Worm (Caenorhabditis elegans) whole organism, young adult: ENCODE measurements around the gene mam-4.

Source experiments
- B0336.3 ChIP-seq: fragments of 200-800 bp; sonication (Bioruptor generic); IDR thresholded peaks from 2 replicates; pipeline ENCODE4 v1.3.6; 2022; ENCODE audit warnings: missing genetic modification characterization, missing compliant biosample characterization
- F22D6.2 ChIP-seq: sonication (generic microtip); optimal IDR thresholded peaks from 2 replicates; lab custom pipeline; 2016; ENCODE audit warnings: mild to moderate bottlenecking, missing genetic modification characterization, missing compliant biosample characterization
- F33H1.4 ChIP-seq: fragments of 200-800 bp; sonication (Bioruptor generic); IDR thresholded peaks from 2 replicates; pipeline ENCODE4 v1.3.6; 2022; ENCODE audit warnings: missing genetic modification reagents, missing genetic modification characterization, missing compliant biosample characterization
- F57C9.4 ChIP-seq: sonication (generic microtip); optimal IDR thresholded peaks from 2 replicates; lab custom pipeline; 2017; ENCODE audit warnings: mild to moderate bottlenecking, missing genetic modification characterization, missing compliant biosample characterization
- K11D2.4 ChIP-seq: fragments of 200-800 bp; sonication (Bioruptor generic); IDR thresholded peaks from 2 replicates; pipeline ENCODE4 v1.3.6; 2022; ENCODE audit warnings: missing genetic modification reagents, missing genetic modification characterization, missing compliant biosample characterization
- T07F8.4 ChIP-seq: sonication (generic microtip); optimal IDR thresholded peaks from 2 replicates; lab custom pipeline; 2016; ENCODE audit warnings: mild to moderate bottlenecking, missing genetic modification characterization, moderate library complexity, missing compliant biosample characterization
- Y56A3A.18 ChIP-seq: fragments of 200-800 bp; sonication (Bioruptor generic); IDR thresholded peaks from 2 replicates; pipeline ENCODE4 v1.3.6; 2022; ENCODE audit warnings: missing genetic modification reagents, missing genetic modification characterization, missing compliant biosample characterization
- aptf-2 ChIP-seq: fragments of 200-800 bp; sonication (Bioruptor generic); conservative IDR thresholded peaks from 2 replicates; pipeline ENCODE4 v1.3.6; 2022; ENCODE audit warnings: missing genetic modification reagents, missing genetic modification characterization, missing compliant biosample characterization
- attf-5 ChIP-seq: fragments of 200-800 bp; sonication (Bioruptor generic); optimal IDR thresholded peaks from 2 replicates; lab custom pipeline; 2018; ENCODE audit warnings: mild to moderate bottlenecking, missing genetic modification characterization, missing compliant biosample characterization
- ceh-100 ChIP-seq: fragments of 200-800 bp; sonication (Bioruptor generic); IDR thresholded peaks from 2 replicates; pipeline ENCODE4 v1.3.6; 2022; ENCODE audit warnings: missing genetic modification reagents, missing genetic modification characterization, missing compliant biosample characterization
- ceh-27 ChIP-seq: fragments of 200-800 bp; sonication (Bioruptor generic); optimal IDR thresholded peaks from 2 replicates; lab custom pipeline; 2018; ENCODE audit warnings: mild to moderate bottlenecking, missing genetic modification characterization, moderate library complexity, missing compliant biosample characterization
- ceh-79 ChIP-seq: sonication (generic microtip); optimal IDR thresholded peaks from 2 replicates; lab custom pipeline; 2017; ENCODE audit warnings: mild to moderate bottlenecking, missing genetic modification characterization, missing compliant biosample characterization
- chd-7 ChIP-seq: sonication (generic microtip); optimal IDR thresholded peaks from 2 replicates; lab custom pipeline; 2016; ENCODE audit warnings: mild to moderate bottlenecking, missing genetic modification characterization, moderate library complexity, missing compliant biosample characterization
- dox-1 ChIP-seq: fragments of 200-800 bp; sonication (Bioruptor generic); IDR thresholded peaks from 2 replicates; pipeline ENCODE4 v1.3.6; 2022; ENCODE audit warnings: missing genetic modification reagents, missing genetic modification characterization, missing compliant biosample characterization
- efl-1 ChIP-seq: fragments of 150-350 bp; optimal IDR thresholded peaks from 2 replicates; lab custom pipeline; 2014; ENCODE audit warnings: missing biosample characterization, missing genetic modification reagents, missing genetic modification characterization
- egl-18 ChIP-seq: fragments of 200-800 bp; sonication (Bioruptor generic); IDR thresholded peaks from 2 replicates; pipeline ENCODE4 v1.3.6; 2022; ENCODE audit warnings: missing genetic modification reagents, missing genetic modification characterization, missing compliant biosample characterization
- egl-44 ChIP-seq: fragments of 200-800 bp; sonication (Bioruptor generic); IDR thresholded peaks from 2 replicates; pipeline ENCODE4 v1.3.6; 2022; ENCODE audit warnings: missing genetic modification reagents, missing genetic modification characterization, missing compliant biosample characterization
- egrh-3 ChIP-seq: fragments of 200-800 bp; sonication (Bioruptor generic); IDR thresholded peaks from 2 replicates; pipeline ENCODE4 v1.3.6; 2022; ENCODE audit warnings: missing genetic modification reagents, missing genetic modification characterization, missing compliant biosample characterization
- gei-17 ChIP-seq: fragments of 200-800 bp; sonication (Bioruptor generic); optimal IDR thresholded peaks from 2 replicates; lab custom pipeline; 2018; ENCODE audit warnings: mild to moderate bottlenecking, missing genetic modification characterization, missing compliant biosample characterization
- him-1 ChIP-seq: sonication (generic microtip); optimal IDR thresholded peaks from 2 replicates; lab custom pipeline; 2016; ENCODE audit warnings: missing genotype, missing genetic modification reagents, missing genetic modification characterization, missing compliant biosample characterization
- hmg-1.2 ChIP-seq: fragments of 200-800 bp; sonication (Bioruptor generic); IDR thresholded peaks from 2 replicates; pipeline ENCODE4 v1.3.6; 2022; ENCODE audit warnings: missing genetic modification reagents, missing genetic modification characterization, missing compliant biosample characterization
- lag-1 ChIP-seq: fragments of 200-800 bp; sonication (Bioruptor generic); IDR thresholded peaks from 2 replicates; pipeline ENCODE4 v1.3.6; 2022; ENCODE audit warnings: missing genetic modification reagents, missing genetic modification characterization, missing compliant biosample characterization
- let-526 ChIP-seq: fragments of 200-800 bp; sonication (Bioruptor generic); IDR thresholded peaks from 2 replicates; pipeline ENCODE4 v1.3.6; 2022; ENCODE audit warnings: missing genetic modification reagents, missing genetic modification characterization, missing compliant biosample characterization
- let-607 ChIP-seq, 2 experiments: fragments of 200-800 bp in 1 of 2; sonication (Bioruptor generic) in 1 of 2; sonication (generic microtip) in 1 of 2; optimal IDR thresholded peaks; 2 replicates each; lab custom pipeline; 2016 to 2018; ENCODE audit warnings: mild to moderate bottlenecking in 2 of 2, missing compliant biosample characterization in 2 of 2, missing genetic modification characterization in 2 of 2, moderate library complexity in 2 of 2, missing genotype in 1 of 2
- lir-1 ChIP-seq: fragments of 200-800 bp; sonication (Bioruptor generic); conservative IDR thresholded peaks from 2 replicates; pipeline ENCODE4 v1.3.6; 2022; ENCODE audit warnings: missing genetic modification reagents, missing genetic modification characterization, missing compliant biosample characterization
- madf-6 ChIP-seq: fragments of 200-800 bp; sonication (Bioruptor generic); IDR thresholded peaks from 2 replicates; pipeline ENCODE4 v1.3.6; 2022; ENCODE audit warnings: missing genetic modification reagents, missing genetic modification characterization, missing compliant biosample characterization
- nfya-2 ChIP-seq: fragments of 200-800 bp; sonication (Bioruptor generic); IDR thresholded peaks from 2 replicates; pipeline ENCODE4 v1.3.6; 2022; ENCODE audit warnings: missing genetic modification reagents, missing genetic modification characterization, missing compliant biosample characterization
- nhr-120 ChIP-seq: fragments of 200-800 bp; sonication (Bioruptor generic); IDR thresholded peaks from 2 replicates; pipeline ENCODE4 v1.3.6; 2022; ENCODE audit warnings: missing genetic modification characterization, missing compliant biosample characterization
- nhr-27 ChIP-seq: fragments of 200-800 bp; sonication (Bioruptor generic); optimal IDR thresholded peaks from 2 replicates; lab custom pipeline; 2018; ENCODE audit warnings: mild to moderate bottlenecking, missing genetic modification characterization, moderate library complexity, missing compliant biosample characterization
- nhr-80 ChIP-seq: sonication (generic microtip); optimal IDR thresholded peaks from 2 replicates; lab custom pipeline; 2016; ENCODE audit warnings: missing genetic modification characterization, missing compliant biosample characterization
- nhr-90 ChIP-seq: sonication (generic microtip); optimal IDR thresholded peaks from 2 replicates; lab custom pipeline; 2016; ENCODE audit warnings: missing genotype, mild to moderate bottlenecking, missing genetic modification characterization, missing compliant biosample characterization
- rec-8 ChIP-seq, 2 experiments: sonication (generic microtip); optimal IDR thresholded peaks; 2 replicates each; lab custom pipeline; 2016; ENCODE audit warnings: mild to moderate bottlenecking in 2 of 2, missing genetic modification characterization in 2 of 2, missing genetic modification reagents in 2 of 2, missing genotype in 2 of 2, missing biosample characterization in 1 of 2, missing compliant biosample characterization in 1 of 2, moderate library complexity in 1 of 2
- snpc-1.1 ChIP-seq: sonication (generic microtip); optimal IDR thresholded peaks from 2 replicates; lab custom pipeline; 2017; ENCODE audit warnings: missing genetic modification characterization, mild to moderate bottlenecking, missing compliant biosample characterization, antibody characterized with exemption, moderate library complexity, missing genotype, missing genetic modification reagents; ENCODE audit not compliant: insufficient read depth
- snpc-4 ChIP-seq, 5 experiments: fragments of 150-350 bp in 1 of 5; sonication (generic microtip) in 4 of 5; optimal IDR thresholded peaks; 2 replicates each; lab custom pipeline; 2014 to 2018; ENCODE audit warnings: missing genetic modification characterization in 5 of 5, missing biosample characterization in 3 of 5, antibody characterized with exemption in 2 of 5, mild to moderate bottlenecking in 2 of 5, missing compliant biosample characterization in 2 of 5, missing genotype in 2 of 5, moderate library complexity in 2 of 5, missing genetic modification reagents in 1 of 5
- somi-1 ChIP-seq: fragments of 200-800 bp; sonication (Bioruptor generic); optimal IDR thresholded peaks from 2 replicates; lab custom pipeline; 2018; ENCODE audit warnings: mild to moderate bottlenecking, missing genetic modification characterization, missing compliant biosample characterization
- tbp1 ChIP-seq: fragments of 200-800 bp; sonication (Bioruptor generic); optimal IDR thresholded peaks from 2 replicates; lab custom pipeline; 2018; ENCODE audit warnings: mild to moderate bottlenecking, missing genetic modification characterization, missing compliant biosample characterization
- tbx-9 ChIP-seq: sonication (generic microtip); optimal IDR thresholded peaks from 2 replicates; lab custom pipeline; 2016; ENCODE audit warnings: borderline replicate concordance, missing genetic modification characterization, inconsistent platforms, missing compliant biosample characterization
- unc-62 ChIP-seq: fragments of 150-350 bp; optimal IDR thresholded peaks from 2 replicates; lab custom pipeline; 2014; ENCODE audit warnings: missing biosample characterization, missing genetic modification reagents, missing genetic modification characterization
- zfh-2 ChIP-seq: fragments of 200-800 bp; sonication (Bioruptor generic); conservative IDR thresholded peaks from 2 replicates; pipeline ENCODE4 v1.3.6; 2022; ENCODE audit warnings: missing genetic modification reagents, missing genetic modification characterization, missing compliant biosample characterization
- ztf-18 ChIP-seq: sonication (generic microtip); optimal IDR thresholded peaks from 2 replicates; lab custom pipeline; 2016; ENCODE audit warnings: missing genotype, mild to moderate bottlenecking, missing genetic modification characterization, missing compliant biosample characterization
- ztf-26 ChIP-seq: sonication (generic microtip); optimal IDR thresholded peaks from 2 replicates; lab custom pipeline; 2017; ENCODE audit warnings: missing genetic modification characterization, missing compliant biosample characterization

mam-4 gene

DNA sequence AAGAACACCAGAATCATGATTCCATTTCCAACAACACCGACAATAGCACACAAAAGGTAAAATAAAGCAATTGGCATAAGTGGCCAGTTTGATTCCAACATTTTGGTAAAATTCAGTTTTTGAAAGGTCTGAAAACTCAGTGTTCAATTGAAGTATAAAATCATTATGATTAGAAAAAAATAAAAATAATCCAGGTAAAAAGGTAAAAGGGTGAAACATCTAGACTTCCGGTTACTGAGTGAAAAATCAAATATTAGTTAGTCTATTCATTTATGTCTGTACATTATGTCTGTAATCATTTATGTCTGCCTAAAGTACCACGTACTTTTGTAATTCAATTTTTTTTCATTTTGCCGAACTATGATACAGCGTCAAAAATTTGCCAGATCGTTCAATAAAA lies 7.0 kb downstream of the mam-4 start, which contains the start of gene srsx-31:
Gene srsx-31, minus strand, starts transcription at position 101 of the 400 bp plus-strand sequence.
- TF ChIP-seq T07F8.4 (tag; lab: Kevin White, UChicago) (no peak), tbp1 (GFP tag; lab: Kevin White, UChicago) (no peak), chd-7 (tag; lab: Kevin White, UChicago) (no peak), B0336.3 (GFP tag; lab: Robert Waterston, UW) (no peak), ztf-26 (tag; lab: Kevin White, UChicago) (no peak), rec-8 (tag; optimal IDR thresholded peaks at IDR 0.05; lab: Kevin White, UChicago) (no peak), F33H1.4 (GFP tag; lab: Robert Waterston, UW) (no peak), unc-62 (GFP tag; lab: Kevin White, UChicago) (no peak), ceh-79 (tag; lab: Kevin White, UChicago) (no peak), K11D2.4 (GFP tag; lab: Robert Waterston, UW) (no peak), snpc-1.1 (tag; lab: Kevin White, UChicago) (no peak), somi-1 (GFP tag; lab: Kevin White, UChicago) (no peak), attf-5 (GFP tag; lab: Kevin White, UChicago) (no peak), efl-1 (GFP tag; lab: Kevin White, UChicago) (no peak)

- TF ChIP-seq madf-6 (GFP tag; lab: Robert Waterston, UW): no peak
- no peak for TF ChIP-seq snpc-4 (GFP tag; optimal IDR thresholded peaks at IDR 0.05; lab: Kevin White, UChicago)
- no peak for TF ChIP-seq snpc-4 (tag; optimal IDR thresholded peaks at IDR 0.05; lab: Kevin White, UChicago)
- TF ChIP-seq, all 124 proteins: peak for 0
Observed at ce11 chrV:11258896-11259295, 10.9 kb downstream of the mam-4 start, which contains the start of gene lgc-36. Gene lgc-36, minus strand, starts transcription at chrV:11258996.

DNA sequence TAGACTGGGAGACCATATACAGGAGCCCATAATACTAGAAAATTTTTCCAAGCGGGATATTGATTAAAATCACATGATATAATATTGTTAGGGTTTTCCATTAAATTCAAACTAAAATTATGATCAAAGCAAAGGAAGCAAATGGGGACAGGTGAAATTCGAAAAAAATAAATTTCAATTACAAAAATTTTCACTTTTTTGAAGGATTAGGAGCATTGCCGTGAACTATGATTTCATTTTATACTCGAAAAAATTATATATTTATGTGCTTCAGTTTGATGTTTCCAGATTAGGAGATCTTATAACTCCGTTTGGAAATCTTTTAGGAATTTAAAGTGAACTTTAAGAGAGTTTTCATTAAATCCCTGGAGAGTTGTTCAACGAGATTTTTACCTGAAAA lies 12.7 kb downstream of the mam-4 start, which contains the start of gene F07B10.7:
Gene F07B10.7, minus strand, starts transcription at position 101 of the 400 bp plus-strand sequence.
- TF ChIP-seq F22D6.2 (tag; lab: Kevin White, UChicago) (no peak), ztf-18 (no peak), lir-1 (GFP tag; lab: Robert Waterston, UW) (no peak), ceh-27 (no peak), F33H1.4 (GFP tag; lab: Robert Waterston, UW) (no peak), egl-18 (GFP tag; lab: Robert Waterston, UW) (no peak), let-526 (GFP tag; lab: Robert Waterston, UW) (no peak), nhr-120 (GFP tag; lab: Robert Waterston, UW) (no peak), tbx-9 (tag; lab: Kevin White, UChicago) (no peak), nhr-80 (tag; lab: Kevin White, UChicago) (no peak), nhr-90 (tag; lab: Kevin White, UChicago) (no peak), nfya-2 (GFP tag; lab: Robert Waterston, UW) (no peak), F57C9.4 (tag; lab: Kevin White, UChicago) (no peak), aptf-2 (no peak), gei-17 (GFP tag; lab: Kevin White, UChicago) (no peak), lag-1 (GFP tag; lab: Robert Waterston, UW) (no peak), dox-1 (GFP tag; lab: Robert Waterston, UW) (no peak), let-607 (tag; optimal IDR thresholded peaks at IDR 0.05; lab: Kevin White, UChicago) (no peak)

ce11 chrV:11263025-11263424 lies 15.1 kb downstream of the mam-4 start, which contains the start of gene F07B10.4:
Gene F07B10.4, minus strand, starts transcription at chrV:11263125.
- TF ChIP-seq Y56A3A.18 (GFP tag; lab: Robert Waterston, UW): no peak
- no peak for TF ChIP-seq egrh-3
- no peak for TF ChIP-seq him-1 (tag; lab: Kevin White, UChicago)
- no peak for TF ChIP-seq nhr-27 (tag; lab: Kevin White, UChicago)
- no peak for TF ChIP-seq hmg-1.2 (GFP tag; lab: Robert Waterston, UW)
- TF ChIP-seq ceh-100 (GFP tag; lab: Robert Waterston, UW): no peak
- no peak for TF ChIP-seq egl-44 (GFP tag; lab: Robert Waterston, UW)
- no peak for TF ChIP-seq zfh-2 (GFP tag; lab: Robert Waterston, UW)
